Worm (Caenorhabditis elegans) whole organism, L3 larva: ENCODE measurements around the gene tbck-1.
A peak's percentile ranks its signal among the peaks of the same experiment; 100 is the strongest.

Source experiments
- R02D3.7 ChIP-seq: fragments of 150-350 bp; optimal IDR thresholded peaks from 2 replicates; lab custom pipeline; 2014; ENCODE audit warnings: missing biosample characterization, missing genetic modification characterization
- ZK546.5 ChIP-seq: sonication (generic microtip); optimal IDR thresholded peaks from 2 replicates; lab custom pipeline; 2017; ENCODE audit warnings: missing biosample characterization, missing genetic modification characterization
- aly-2 ChIP-seq: fragments of 150-350 bp; optimal IDR thresholded peaks from 2 replicates; lab custom pipeline; 2014; ENCODE audit warnings: missing biosample characterization, missing genetic modification characterization
- ama-1 ChIP-seq: fragments of 150-350 bp; optimal IDR thresholded peaks from 2 replicates; lab custom pipeline; 2018
- ceh-28 ChIP-seq: fragments of 150-350 bp; optimal IDR thresholded peaks from 2 replicates; lab custom pipeline; 2014; ENCODE audit warnings: missing biosample characterization, missing genetic modification reagents, missing genetic modification characterization
- ceh-82 ChIP-seq: fragments of 150-350 bp; optimal IDR thresholded peaks from 2 replicates; lab custom pipeline; 2014; ENCODE audit warnings: missing biosample characterization, missing genetic modification characterization
- ceh-9 ChIP-seq: sonication (generic microtip); optimal IDR thresholded peaks from 2 replicates; lab custom pipeline; 2018; ENCODE audit warnings: missing biosample characterization, missing genetic modification characterization
- daf-12 ChIP-seq: fragments of 150-350 bp; optimal IDR thresholded peaks from 2 replicates; lab custom pipeline; 2014; ENCODE audit warnings: missing biosample characterization, missing genetic modification reagents, missing genetic modification characterization
- egl-27 ChIP-seq: sonication (generic microtip); optimal IDR thresholded peaks from 4 replicates; lab custom pipeline; 2017; ENCODE audit warnings: missing biosample characterization, missing genetic modification reagents, missing genetic modification characterization
- egl-5 ChIP-seq: fragments of 150-350 bp; optimal IDR thresholded peaks from 2 replicates; lab custom pipeline; 2017; ENCODE audit warnings: missing biosample characterization, missing genetic modification reagents, missing genetic modification characterization, inconsistent platforms
- elt-1 ChIP-seq: fragments of 150-350 bp; optimal IDR thresholded peaks from 2 replicates; lab custom pipeline; 2014; ENCODE audit warnings: missing biosample characterization, missing genetic modification characterization
- elt-2 ChIP-seq: sonication (generic microtip); optimal IDR thresholded peaks from 2 replicates; lab custom pipeline; 2016; ENCODE audit warnings: missing genetic modification reagents, mild to moderate bottlenecking, missing genetic modification characterization, missing compliant biosample characterization
- elt-3 ChIP-seq, 3 experiments: fragments of 150-350 bp in 1 of 3; sonication (generic microtip) in 2 of 3; optimal IDR thresholded peaks; 2 replicates in 2 of 3; 4 replicates in 1 of 3; lab custom pipeline; 2014 to 2017; ENCODE audit warnings: missing biosample characterization in 3 of 3, missing genetic modification characterization in 3 of 3
- eor-1 ChIP-seq, 2 experiments: fragments of 150-350 bp; optimal IDR thresholded peaks; 2 replicates each; lab custom pipeline; 2014 to 2018; ENCODE audit warnings: missing biosample characterization in 2 of 2, missing genetic modification characterization in 2 of 2
- fkh-10 ChIP-seq: sonication (generic microtip); optimal IDR thresholded peaks from 2 replicates; lab custom pipeline; 2017; ENCODE audit warnings: missing biosample characterization, missing genetic modification reagents, missing genetic modification characterization
- fkh-2 ChIP-seq: fragments of 150-350 bp; optimal IDR thresholded peaks from 2 replicates; lab custom pipeline; 2014; ENCODE audit warnings: missing biosample characterization, missing genetic modification reagents, missing genetic modification characterization
- fos-1 ChIP-seq: fragments of 150-350 bp; optimal IDR thresholded peaks from 2 replicates; lab custom pipeline; 2014; ENCODE audit warnings: missing biosample characterization, missing genetic modification characterization
- hmg-11 ChIP-seq: sonication (generic microtip); optimal IDR thresholded peaks from 2 replicates; lab custom pipeline; 2016; ENCODE audit warnings: missing genetic modification characterization, missing compliant biosample characterization
- jun-1 ChIP-seq: fragments of 150-350 bp; optimal IDR thresholded peaks from 2 replicates; lab custom pipeline; 2014; ENCODE audit warnings: missing biosample characterization, missing genetic modification reagents, missing genetic modification characterization
- lin-15B ChIP-seq: fragments of 150-350 bp; optimal IDR thresholded peaks from 2 replicates; lab custom pipeline; 2014; ENCODE audit warnings: missing biosample characterization, missing genetic modification characterization
- lin-39 ChIP-seq: fragments of 150-350 bp; optimal IDR thresholded peaks from 2 replicates; lab custom pipeline; 2018; ENCODE audit warnings: missing biosample characterization, missing genetic modification reagents, missing genetic modification characterization
- lsy-12 ChIP-seq: sonication (generic microtip); optimal IDR thresholded peaks from 2 replicates; lab custom pipeline; 2016; ENCODE audit warnings: mild to moderate bottlenecking, missing genetic modification characterization, missing compliant biosample characterization
- mdl-1 ChIP-seq: fragments of 150-350 bp; optimal IDR thresholded peaks from 2 replicates; lab custom pipeline; 2014; ENCODE audit warnings: missing biosample characterization, missing genetic modification characterization
- mml-1 ChIP-seq: fragments of 150-350 bp; sonication (generic microtip); optimal IDR thresholded peaks from 3 replicates; lab custom pipeline; 2014; ENCODE audit warnings: missing biosample characterization, missing genetic modification characterization
- nfya-1 ChIP-seq: sonication (generic microtip); optimal IDR thresholded peaks from 2 replicates; lab custom pipeline; 2017; ENCODE audit warnings: missing genetic modification characterization, mild to moderate bottlenecking, missing compliant biosample characterization, antibody characterized with exemption, moderate library complexity; ENCODE audit not compliant: insufficient read depth
- nhr-12 ChIP-seq: fragments of 150-350 bp; optimal IDR thresholded peaks from 2 replicates; lab custom pipeline; 2014; ENCODE audit warnings: missing biosample characterization, missing genetic modification characterization
- nhr-23 ChIP-seq: fragments of 150-350 bp; optimal IDR thresholded peaks from 2 replicates; lab custom pipeline; 2014; ENCODE audit warnings: missing biosample characterization, missing genetic modification reagents, missing genetic modification characterization
- nhr-237 ChIP-seq: fragments of 150-350 bp; optimal IDR thresholded peaks from 2 replicates; lab custom pipeline; 2014; ENCODE audit warnings: missing biosample characterization, missing genetic modification characterization
- nhr-25 ChIP-seq: sonication (generic microtip); optimal IDR thresholded peaks from 2 replicates; lab custom pipeline; 2017; ENCODE audit warnings: missing biosample characterization, missing genetic modification characterization
- nhr-28 ChIP-seq: fragments of 150-350 bp; optimal IDR thresholded peaks from 2 replicates; lab custom pipeline; 2014; ENCODE audit warnings: missing biosample characterization, missing genetic modification characterization
- nhr-43 ChIP-seq: sonication (generic microtip); optimal IDR thresholded peaks from 2 replicates; lab custom pipeline; 2016; ENCODE audit warnings: mild to moderate bottlenecking, missing genetic modification characterization, missing compliant biosample characterization; ENCODE audit not compliant: poor library complexity, severe bottlenecking
- nhr-67 ChIP-seq: fragments of 150-350 bp; optimal IDR thresholded peaks from 2 replicates; lab custom pipeline; 2014; ENCODE audit warnings: missing biosample characterization, missing genetic modification characterization
- nhr-76 ChIP-seq: fragments of 150-350 bp; sonication (generic microtip); optimal IDR thresholded peaks from 5 replicates; lab custom pipeline; 2014; ENCODE audit warnings: missing biosample characterization, missing genetic modification characterization
- nhr-77 ChIP-seq: fragments of 150-350 bp; optimal IDR thresholded peaks from 2 replicates; lab custom pipeline; 2014; ENCODE audit warnings: missing biosample characterization, missing genetic modification characterization
- pha-4 ChIP-seq: fragments of 150-350 bp; optimal IDR thresholded peaks from 2 replicates; lab custom pipeline; 2014; ENCODE audit warnings: missing biosample characterization, missing genetic modification reagents, missing genetic modification characterization
- pqm-1 ChIP-seq: fragments of 150-350 bp; optimal IDR thresholded peaks from 2 replicates; lab custom pipeline; 2017; ENCODE audit warnings: missing biosample characterization, missing genetic modification characterization, inconsistent platforms
- sea-2 ChIP-seq: fragments of 150-350 bp; sonication (generic microtip); optimal IDR thresholded peaks from 4 replicates; lab custom pipeline; 2014; ENCODE audit warnings: missing biosample characterization, missing genetic modification reagents, missing genetic modification characterization
- skn-1 ChIP-seq: fragments of 150-350 bp; optimal IDR thresholded peaks from 2 replicates; lab custom pipeline; 2014; ENCODE audit warnings: missing biosample characterization, missing genetic modification characterization
- snpc-4 ChIP-seq: fragments of 150-350 bp; optimal IDR thresholded peaks from 2 replicates; lab custom pipeline; 2014; ENCODE audit warnings: missing biosample characterization, missing genetic modification characterization
- tbx-2 ChIP-seq: sonication (generic microtip); optimal IDR thresholded peaks from 2 replicates; lab custom pipeline; 2016; ENCODE audit warnings: mild to moderate bottlenecking, missing genetic modification characterization, missing compliant biosample characterization
- unc-39 ChIP-seq: sonication (generic microtip); optimal IDR thresholded peaks from 4 replicates; lab custom pipeline; 2017; ENCODE audit warnings: missing biosample characterization, missing genetic modification characterization
- unc-62 ChIP-seq: fragments of 150-350 bp; sonication (generic microtip); optimal IDR thresholded peaks from 4 replicates; lab custom pipeline; 2014; ENCODE audit warnings: missing biosample characterization, missing genetic modification reagents, missing genetic modification characterization
- zag-1 ChIP-seq: fragments of 150-350 bp; optimal IDR thresholded peaks from 2 replicates; lab custom pipeline; 2014; ENCODE audit warnings: missing biosample characterization, missing genetic modification characterization
- ztf-11 ChIP-seq: fragments of 150-350 bp; optimal IDR thresholded peaks from 2 replicates; lab custom pipeline; 2014; ENCODE audit warnings: missing biosample characterization, missing genetic modification characterization
- ztf-4 ChIP-seq: fragments of 150-350 bp; optimal IDR thresholded peaks from 2 replicates; lab custom pipeline; 2014; ENCODE audit warnings: missing biosample characterization, missing genetic modification characterization

The tbck-1 gene

DNA sequence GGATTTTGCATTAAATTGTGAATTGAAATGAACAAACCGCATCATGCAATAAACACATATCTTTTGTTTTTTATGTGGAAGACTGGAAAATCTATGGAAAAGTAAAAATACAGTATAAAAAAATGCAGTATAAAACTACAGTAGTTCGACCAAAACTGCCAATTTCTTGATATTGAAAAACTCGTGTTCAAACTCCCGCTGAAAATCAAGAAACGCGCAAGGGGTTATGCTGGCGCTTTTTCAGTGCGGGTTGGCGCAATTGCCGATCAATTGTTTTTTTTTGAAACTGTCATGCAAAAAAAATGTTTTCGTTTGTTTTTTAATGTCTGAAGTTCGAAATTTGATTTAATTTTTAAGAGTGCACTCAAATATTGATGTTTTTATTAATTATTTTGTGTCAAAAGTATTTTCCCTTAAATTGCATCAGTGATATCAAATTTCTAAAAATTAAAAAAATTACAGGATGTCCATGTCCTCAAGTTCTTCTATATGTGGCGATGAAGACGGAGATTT, 23.3 kb downstream of the tbck-1 start, which contains the start of gene dnj-9 (continued):
- TF ChIP-seq nhr-237 (tag; lab: Kevin White, UChicago): no peak
- TF ChIP-seq elt-2 (tag; lab: Kevin White, UChicago): peak; percentile 91
- TF ChIP-seq unc-62 (GFP tag; lab: Kevin White, UChicago): peak; percentile 40
- TF ChIP-seq nhr-76 (tag; lab: Kevin White, UChicago): no peak
- TF ChIP-seq skn-1 (tag; lab: Kevin White, UChicago): peak; percentile 88

DNA sequence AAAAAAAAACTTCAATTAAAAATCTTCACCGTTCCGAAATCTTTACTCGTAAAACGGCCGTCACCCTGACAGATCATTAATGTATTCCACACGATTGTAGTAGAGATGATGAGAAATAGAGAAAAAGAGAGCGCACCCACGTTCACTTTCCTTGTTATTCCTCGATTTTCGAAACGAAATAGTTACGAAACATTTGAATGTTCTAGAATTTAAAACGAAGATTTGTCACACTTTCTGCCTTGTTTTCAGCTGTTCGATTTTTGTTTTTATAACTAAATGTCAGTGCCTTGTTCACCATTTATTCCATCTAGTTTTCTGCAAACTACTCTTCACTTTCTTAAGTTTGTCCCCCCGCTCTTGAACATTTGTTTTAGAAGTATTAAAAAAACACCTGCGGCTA, 26.4 kb downstream of the tbck-1 start:
- TF ChIP-seq pha-4 (tag; lab: Kevin White, UChicago) (no peak), nhr-28 (tag; lab: Kevin White, UChicago) (no peak), skn-1 (tag; lab: Kevin White, UChicago) (no peak), nhr-77 (no peak), nhr-23 (no peak), sea-2 (GFP tag; lab: Kevin White, UChicago) (no peak), ceh-28 (tag; lab: Kevin White, UChicago) (no peak), ztf-11 (tag; lab: Kevin White, UChicago) (no peak), ama-1 (lab: Kevin White, UChicago) (no peak), daf-12 (no peak), jun-1 (tag; lab: Kevin White, UChicago) (no peak), elt-3 (tag; optimal IDR thresholded peaks at IDR 0.05; lab: Kevin White, UChicago) (no peak), nhr-43 (tag; lab: Kevin White, UChicago) (no peak)

DNA sequence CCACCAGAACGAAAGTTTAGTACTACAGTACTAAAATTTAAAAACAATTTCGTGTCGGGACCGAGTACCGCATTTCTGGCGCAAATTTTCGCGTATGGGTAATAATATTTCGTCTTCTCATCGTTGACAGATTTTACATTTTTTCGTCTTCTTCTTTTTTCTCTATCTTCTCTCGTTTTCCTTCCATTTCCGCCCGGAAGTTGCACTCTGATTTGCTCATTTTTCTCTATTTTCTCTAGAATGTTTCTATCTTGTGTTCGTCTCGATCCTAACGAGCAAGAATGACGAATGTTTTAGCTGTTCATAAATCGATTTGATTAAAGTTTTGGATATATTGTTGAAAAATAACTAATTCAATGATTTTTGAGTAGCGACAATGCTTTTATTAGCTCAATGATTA, 27.1 kb downstream of the tbck-1 start:
- TF ChIP-seq ztf-11 (tag; lab: Kevin White, UChicago): no peak
- TF ChIP-seq lin-15B: peak; percentile 2
- no peak for TF ChIP-seq fkh-2 (tag; lab: Kevin White, UChicago)
- TF ChIP-seq snpc-4: peak; percentile 7
- TF ChIP-seq nfya-1 (tag; lab: Kevin White, UChicago): peak; percentile 41

DNA sequence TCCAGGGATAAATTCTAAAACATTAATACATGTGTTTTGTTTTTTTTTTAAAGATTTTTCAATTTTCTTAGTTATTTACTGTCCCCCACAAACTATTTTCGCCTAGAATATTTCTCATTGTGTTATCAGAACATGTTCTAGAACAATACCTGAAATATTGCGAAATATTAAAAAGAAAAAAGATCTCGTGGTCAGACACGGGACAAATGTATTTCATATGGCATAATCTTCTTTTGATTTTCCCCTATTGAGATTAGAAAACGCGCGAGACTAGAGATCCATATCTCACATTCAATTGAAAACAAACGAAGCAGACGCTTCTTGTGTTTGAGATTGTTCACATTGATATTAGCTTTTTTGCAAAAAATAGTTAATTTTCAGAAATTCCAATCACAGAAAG, 27.8 kb downstream of the tbck-1 start:
- TF ChIP-seq unc-39 (tag; lab: Kevin White, UChicago) (no peak), nhr-67 (tag; lab: Kevin White, UChicago) (no peak), lin-39 (tag; lab: Kevin White, UChicago) (no peak), tbx-2 (tag; lab: Kevin White, UChicago) (no peak), nhr-237 (tag; lab: Kevin White, UChicago) (no peak), unc-62 (GFP tag; lab: Kevin White, UChicago) (no peak), lsy-12 (tag; lab: Kevin White, UChicago) (no peak), nhr-12 (tag; lab: Kevin White, UChicago) (no peak), elt-3 (tag; optimal IDR thresholded peaks at IDR 0.05; lab: Kevin White, UChicago) (no peak), lin-15B (no peak), pqm-1 (tag; lab: Kevin White, UChicago) (no peak), mml-1 (no peak), ceh-82 (tag; lab: Kevin White, UChicago) (no peak), jun-1 (tag; lab: Kevin White, UChicago) (peak; percentile 10), snpc-4 (no peak), R02D3.7 (tag; lab: Kevin White, UChicago) (no peak), ama-1 (lab: Kevin White, UChicago) (no peak), fkh-10 (GFP tag; lab: Kevin White, UChicago) (no peak), ceh-28 (tag; lab: Kevin White, UChicago) (no peak), fkh-2 (tag; lab: Kevin White, UChicago) (no peak), sea-2 (GFP tag; lab: Kevin White, UChicago) (no peak), nhr-25 (tag; lab: Kevin White, UChicago) (peak; percentile 54), mdl-1 (no peak), egl-5 (tag; lab: Kevin White, UChicago) (no peak), ztf-4 (tag; lab: Kevin White, UChicago) (no peak), aly-2 (tag; lab: Kevin White, UChicago) (no peak), nhr-43 (tag; lab: Kevin White, UChicago) (no peak), nhr-77 (no peak), skn-1 (tag; lab: Kevin White, UChicago) (no peak), nhr-76 (tag; lab: Kevin White, UChicago) (no peak), ZK546.5 (no peak), hmg-11 (tag; lab: Kevin White, UChicago) (no peak), ceh-9 (tag; lab: Kevin White, UChicago) (no peak), elt-1 (tag; lab: Kevin White, UChicago) (peak; percentile 90), nfya-1 (tag; lab: Kevin White, UChicago) (no peak), zag-1 (tag; lab: Kevin White, UChicago) (no peak), ztf-11 (tag; lab: Kevin White, UChicago) (no peak), egl-27 (tag; lab: Kevin White, UChicago) (no peak), nhr-23 (peak; percentile 40), eor-1 (tag; optimal IDR thresholded peaks at IDR 0.05; lab: Kevin White, UChicago) (no peak), fos-1 (tag; lab: Kevin White, UChicago) (no peak), daf-12 (no peak)
